Worm (Caenorhabditis elegans) whole organism, young adult: Measurements from ENCODE around the gene nhr-257.

Experiments used
- B0019.2 ChIP-seq: fragments of 200-800 bp; sonication (Bioruptor generic); conservative IDR thresholded peaks from 2 replicates; pipeline ENCODE4 v1.3.6; 2022; ENCODE audit warnings: missing genetic modification reagents, missing genetic modification characterization, missing compliant biosample characterization
- B0261.1 ChIP-seq: sonication (generic microtip); optimal IDR thresholded peaks from 2 replicates; lab custom pipeline; 2016; ENCODE audit warnings: mild to moderate bottlenecking, missing genetic modification characterization, moderate library complexity, missing compliant biosample characterization
- B0336.3 ChIP-seq: fragments of 200-800 bp; sonication (Bioruptor generic); IDR thresholded peaks from 2 replicates; pipeline ENCODE4 v1.3.6; 2022; ENCODE audit warnings: missing genetic modification characterization, missing compliant biosample characterization
- C06A6.2 ChIP-seq: fragments of 200-800 bp; sonication (Bioruptor generic); conservative IDR thresholded peaks from 2 replicates; pipeline ENCODE4 v1.3.6; 2022; ENCODE audit warnings: missing genetic modification characterization, missing compliant biosample characterization
- D2030.7 ChIP-seq: fragments of 200-800 bp; sonication (Bioruptor generic); IDR thresholded peaks from 2 replicates; pipeline ENCODE4 v1.3.6; 2022; ENCODE audit warnings: missing genetic modification reagents, missing genetic modification characterization, missing compliant biosample characterization
- F33H1.4 ChIP-seq: fragments of 200-800 bp; sonication (Bioruptor generic); IDR thresholded peaks from 2 replicates; pipeline ENCODE4 v1.3.6; 2022; ENCODE audit warnings: missing genetic modification reagents, missing genetic modification characterization, missing compliant biosample characterization
- F49E8.2 ChIP-seq: sonication (generic microtip); optimal IDR thresholded peaks from 3 replicates; lab custom pipeline; 2017; ENCODE audit warnings: missing genetic modification characterization, mild to moderate bottlenecking, missing compliant biosample characterization, antibody characterized with exemption, moderate library complexity; ENCODE audit not compliant: insufficient read depth
- Y53F4B.3 ChIP-seq: fragments of 200-800 bp; sonication (Bioruptor generic); IDR thresholded peaks from 2 replicates; pipeline ENCODE4 v1.3.6; 2022; ENCODE audit warnings: missing genetic modification reagents, missing genetic modification characterization, missing compliant biosample characterization
- Y56A3A.18 ChIP-seq: fragments of 200-800 bp; sonication (Bioruptor generic); IDR thresholded peaks from 2 replicates; pipeline ENCODE4 v1.3.6; 2022; ENCODE audit warnings: missing genetic modification reagents, missing genetic modification characterization, missing compliant biosample characterization
- attf-3 ChIP-seq: fragments of 200-800 bp; sonication (Bioruptor generic); conservative IDR thresholded peaks from 2 replicates; pipeline ENCODE4 v1.3.6; 2022; ENCODE audit warnings: missing genetic modification reagents, missing genetic modification characterization, missing compliant biosample characterization
- bed-1 ChIP-seq: fragments of 200-800 bp; sonication (Bioruptor generic); IDR thresholded peaks from 2 replicates; pipeline ENCODE4 v1.3.6; 2022; ENCODE audit warnings: missing genetic modification reagents, missing genetic modification characterization, missing compliant biosample characterization
- ccch-3 ChIP-seq: fragments of 200-800 bp; sonication (Bioruptor generic); optimal IDR thresholded peaks from 2 replicates; lab custom pipeline; 2018; ENCODE audit warnings: mild to moderate bottlenecking, missing genetic modification characterization, missing compliant biosample characterization
- cebp-2 ChIP-seq: fragments of 200-800 bp; sonication (Bioruptor generic); IDR thresholded peaks from 2 replicates; pipeline ENCODE4 v1.3.6; 2022; ENCODE audit warnings: missing genetic modification characterization, missing compliant biosample characterization
- ceh-100 ChIP-seq: fragments of 200-800 bp; sonication (Bioruptor generic); IDR thresholded peaks from 2 replicates; pipeline ENCODE4 v1.3.6; 2022; ENCODE audit warnings: missing genetic modification reagents, missing genetic modification characterization, missing compliant biosample characterization
- chd-7 ChIP-seq: sonication (generic microtip); optimal IDR thresholded peaks from 2 replicates; lab custom pipeline; 2016; ENCODE audit warnings: mild to moderate bottlenecking, missing genetic modification characterization, moderate library complexity, missing compliant biosample characterization
- die-1 ChIP-seq: sonication (generic microtip); optimal IDR thresholded peaks from 2 replicates; lab custom pipeline; 2016; ENCODE audit warnings: missing genotype, mild to moderate bottlenecking, missing genetic modification characterization, missing compliant biosample characterization
- dox-1 ChIP-seq: fragments of 200-800 bp; sonication (Bioruptor generic); IDR thresholded peaks from 2 replicates; pipeline ENCODE4 v1.3.6; 2022; ENCODE audit warnings: missing genetic modification reagents, missing genetic modification characterization, missing compliant biosample characterization
- efl-1 ChIP-seq: fragments of 150-350 bp; optimal IDR thresholded peaks from 2 replicates; lab custom pipeline; 2014; ENCODE audit warnings: missing biosample characterization, missing genetic modification reagents, missing genetic modification characterization
- egrh-3 ChIP-seq: fragments of 200-800 bp; sonication (Bioruptor generic); IDR thresholded peaks from 2 replicates; pipeline ENCODE4 v1.3.6; 2022; ENCODE audit warnings: missing genetic modification reagents, missing genetic modification characterization, missing compliant biosample characterization
- ets-4 ChIP-seq: fragments of 200-800 bp; sonication (Bioruptor generic); optimal IDR thresholded peaks from 2 replicates; lab custom pipeline; 2018; ENCODE audit warnings: mild to moderate bottlenecking, missing genetic modification characterization, missing compliant biosample characterization
- fkh-3 ChIP-seq: sonication (generic microtip); optimal IDR thresholded peaks from 2 replicates; lab custom pipeline; 2016; ENCODE audit warnings: mild to moderate bottlenecking, missing genetic modification characterization, missing compliant biosample characterization
- gei-17 ChIP-seq: fragments of 200-800 bp; sonication (Bioruptor generic); optimal IDR thresholded peaks from 2 replicates; lab custom pipeline; 2018; ENCODE audit warnings: mild to moderate bottlenecking, missing genetic modification characterization, missing compliant biosample characterization
- hlh-12 ChIP-seq: sonication (generic microtip); optimal IDR thresholded peaks from 2 replicates; lab custom pipeline; 2016; ENCODE audit warnings: missing genetic modification characterization, missing compliant biosample characterization
- hmg-1.2 ChIP-seq: fragments of 200-800 bp; sonication (Bioruptor generic); IDR thresholded peaks from 2 replicates; pipeline ENCODE4 v1.3.6; 2022; ENCODE audit warnings: missing genetic modification reagents, missing genetic modification characterization, missing compliant biosample characterization
- hrde-1 ChIP-seq: sonication (generic microtip); optimal IDR thresholded peaks from 2 replicates; lab custom pipeline; 2016; ENCODE audit warnings: missing genetic modification characterization, mild to moderate bottlenecking, missing compliant biosample characterization, moderate library complexity, missing genotype, missing genetic modification reagents, borderline replicate concordance
- lin-40 ChIP-seq: sonication (generic microtip); optimal IDR thresholded peaks from 2 replicates; lab custom pipeline; 2016; ENCODE audit warnings: missing genetic modification characterization, mild to moderate bottlenecking, missing compliant biosample characterization, missing genotype, missing genetic modification reagents
- lin-54 ChIP-seq: fragments of 200-800 bp; sonication (Bioruptor generic); optimal IDR thresholded peaks from 2 replicates; lab custom pipeline; 2018; ENCODE audit warnings: mild to moderate bottlenecking, missing genetic modification characterization, missing compliant biosample characterization
- lir-1 ChIP-seq: fragments of 200-800 bp; sonication (Bioruptor generic); conservative IDR thresholded peaks from 2 replicates; pipeline ENCODE4 v1.3.6; 2022; ENCODE audit warnings: missing genetic modification reagents, missing genetic modification characterization, missing compliant biosample characterization
- lsl-1 ChIP-seq: fragments of 200-800 bp; sonication (Bioruptor generic); optimal IDR thresholded peaks from 2 replicates; lab custom pipeline; 2018; ENCODE audit warnings: mild to moderate bottlenecking, missing genetic modification characterization, moderate library complexity, missing compliant biosample characterization
- madf-3 ChIP-seq: fragments of 200-800 bp; sonication (Bioruptor generic); IDR thresholded peaks from 2 replicates; pipeline ENCODE4 v1.3.6; 2022; ENCODE audit warnings: missing genetic modification reagents, missing genetic modification characterization, missing compliant biosample characterization
- madf-8 ChIP-seq: fragments of 200-800 bp; sonication (Bioruptor generic); conservative IDR thresholded peaks from 2 replicates; pipeline ENCODE4 v1.3.6; 2022; ENCODE audit warnings: missing genetic modification reagents, missing genetic modification characterization, missing compliant biosample characterization
- mxl-1 ChIP-seq: sonication (generic microtip); optimal IDR thresholded peaks from 2 replicates; lab custom pipeline; 2016; ENCODE audit warnings: missing genetic modification characterization, missing compliant biosample characterization
- nhr-120 ChIP-seq: fragments of 200-800 bp; sonication (Bioruptor generic); IDR thresholded peaks from 2 replicates; pipeline ENCODE4 v1.3.6; 2022; ENCODE audit warnings: missing genetic modification characterization, missing compliant biosample characterization
- nhr-179 ChIP-seq: sonication (generic microtip); optimal IDR thresholded peaks from 2 replicates; lab custom pipeline; 2016; ENCODE audit warnings: mild to moderate bottlenecking, missing genetic modification characterization, missing compliant biosample characterization
- nhr-90 ChIP-seq: sonication (generic microtip); optimal IDR thresholded peaks from 2 replicates; lab custom pipeline; 2016; ENCODE audit warnings: missing genotype, mild to moderate bottlenecking, missing genetic modification characterization, missing compliant biosample characterization
- rcor-1 ChIP-seq: fragments of 200-800 bp; sonication (Bioruptor generic); IDR thresholded peaks from 2 replicates; pipeline ENCODE4 v1.3.6; 2022; ENCODE audit warnings: missing genetic modification reagents, missing genetic modification characterization, missing compliant biosample characterization
- rpc-1 ChIP-seq, 2 experiments: fragments of 150-350 bp in 1 of 2; sonication (generic microtip) in 1 of 2; optimal IDR thresholded peaks; 2 replicates each; lab custom pipeline; 2014 to 2018; ENCODE audit warnings: missing biosample characterization in 1 of 2, missing genetic modification characterization in 1 of 2, missing genetic modification reagents in 1 of 2, missing genotype in 1 of 2
- sdz-38 ChIP-seq: sonication (generic microtip); optimal IDR thresholded peaks from 2 replicates; lab custom pipeline; 2016; ENCODE audit warnings: missing genotype, missing genetic modification characterization, missing compliant biosample characterization
- sea-2 ChIP-seq: fragments of 200-800 bp; sonication (Bioruptor generic); IDR thresholded peaks from 2 replicates; pipeline ENCODE4 v1.3.6; 2022; ENCODE audit warnings: missing genetic modification characterization, missing compliant biosample characterization
- snpc-1.1 ChIP-seq: sonication (generic microtip); optimal IDR thresholded peaks from 2 replicates; lab custom pipeline; 2017; ENCODE audit warnings: missing genetic modification characterization, mild to moderate bottlenecking, missing compliant biosample characterization, antibody characterized with exemption, moderate library complexity, missing genotype, missing genetic modification reagents; ENCODE audit not compliant: insufficient read depth
- snpc-1.3 ChIP-seq: sonication (generic microtip); optimal IDR thresholded peaks from 2 replicates; lab custom pipeline; 2017; ENCODE audit warnings: missing genetic modification characterization, mild to moderate bottlenecking, missing compliant biosample characterization, antibody characterized with exemption, moderate library complexity, missing genotype, missing genetic modification reagents; ENCODE audit not compliant: insufficient read depth
- tbp1 ChIP-seq: fragments of 200-800 bp; sonication (Bioruptor generic); optimal IDR thresholded peaks from 2 replicates; lab custom pipeline; 2018; ENCODE audit warnings: mild to moderate bottlenecking, missing genetic modification characterization, missing compliant biosample characterization
- unc-130 ChIP-seq: sonication (generic microtip); optimal IDR thresholded peaks from 2 replicates; lab custom pipeline; 2016; ENCODE audit warnings: missing genetic modification reagents, missing genetic modification characterization, missing compliant biosample characterization
- unc-62 ChIP-seq: fragments of 150-350 bp; optimal IDR thresholded peaks from 2 replicates; lab custom pipeline; 2014; ENCODE audit warnings: missing biosample characterization, missing genetic modification reagents, missing genetic modification characterization
- xnd-1 ChIP-seq: sonication (generic microtip); optimal IDR thresholded peaks from 2 replicates; lab custom pipeline; 2016; ENCODE audit warnings: missing genotype, missing genetic modification reagents, missing genetic modification characterization, missing compliant biosample characterization
- ztf-25 ChIP-seq: fragments of 200-800 bp; sonication (Bioruptor generic); IDR thresholded peaks from 2 replicates; pipeline ENCODE4 v1.3.6; 2022; ENCODE audit warnings: missing genetic modification reagents, missing genetic modification characterization, missing compliant biosample characterization
- ztf-28 ChIP-seq: fragments of 200-800 bp; sonication (Bioruptor generic); IDR thresholded peaks from 2 replicates; pipeline ENCODE4 v1.3.6; 2022; ENCODE audit warnings: missing genetic modification reagents, missing genetic modification characterization, missing compliant biosample characterization

The nhr-257 gene

ce11 chrII:3808643-3809042, 44.1 kb upstream of the nhr-257 start (continued):
- TF ChIP-seq lir-1 (GFP tag; lab: Robert Waterston, UW) (no peak), hrde-1 (tag; lab: Kevin White, UChicago) (no peak), sea-2 (GFP tag; lab: Robert Waterston, UW) (no peak), snpc-1.1 (tag; lab: Kevin White, UChicago) (no peak), ztf-28 (GFP tag; lab: Robert Waterston, UW) (no peak), bed-1 (GFP tag; lab: Robert Waterston, UW) (no peak), ceh-100 (GFP tag; lab: Robert Waterston, UW) (no peak), rcor-1 (GFP tag; lab: Robert Waterston, UW) (no peak), egrh-3 (no peak), madf-3 (GFP tag; lab: Robert Waterston, UW) (no peak), sdz-38 (no peak), unc-130 (no peak), attf-3 (GFP tag; lab: Robert Waterston, UW) (no peak), B0019.2 (GFP tag; lab: Robert Waterston, UW) (no peak), B0336.3 (GFP tag; lab: Robert Waterston, UW) (no peak), gei-17 (no peak), Y56A3A.18 (GFP tag; lab: Robert Waterston, UW) (no peak), nhr-179 (tag; lab: Kevin White, UChicago) (no peak), F49E8.2 (tag; lab: Kevin White, UChicago) (no peak), madf-8 (GFP tag; lab: Robert Waterston, UW) (peak; percentile 79), nhr-90 (tag; lab: Kevin White, UChicago) (no peak), lin-54 (GFP tag; lab: Kevin White, UChicago) (no peak), chd-7 (tag; lab: Kevin White, UChicago) (no peak), cebp-2 (GFP tag; lab: Robert Waterston, UW) (no peak), hmg-1.2 (GFP tag; lab: Robert Waterston, UW) (no peak), nhr-120 (GFP tag; lab: Robert Waterston, UW) (no peak), lin-40 (no peak), fkh-3 (tag; lab: Kevin White, UChicago) (no peak), hlh-12 (tag; lab: Kevin White, UChicago) (no peak), tbp1 (GFP tag; lab: Kevin White, UChicago) (no peak), F33H1.4 (peak; percentile 52), C06A6.2 (no peak), die-1 (tag; lab: Kevin White, UChicago) (no peak), Y53F4B.3 (GFP tag; lab: Robert Waterston, UW) (no peak), ets-4 (GFP tag; lab: Kevin White, UChicago) (no peak), rpc-1 (optimal IDR thresholded peaks at IDR 0.05; lab: Kevin White, UChicago) (no peak), rpc-1 (tag; optimal IDR thresholded peaks at IDR 0.05; lab: Kevin White, UChicago) (no peak), xnd-1 (tag; lab: Kevin White, UChicago) (peak; percentile 98), efl-1 (GFP tag; lab: Kevin White, UChicago) (no peak), ztf-25 (GFP tag; lab: Robert Waterston, UW) (no peak), snpc-1.3 (tag; lab: Kevin White, UChicago) (peak; percentile 12), lsl-1 (GFP tag; lab: Kevin White, UChicago) (peak; percentile 95), mxl-1 (no peak), unc-62 (GFP tag; lab: Kevin White, UChicago) (no peak), D2030.7 (peak; percentile 32; the same call in 1 of the 2 replicates), dox-1 (GFP tag; lab: Robert Waterston, UW) (no peak), B0261.1 (tag; lab: Kevin White, UChicago) (no peak), ccch-3 (GFP tag; lab: Kevin White, UChicago) (no peak)
- TF ChIP-seq, all 124 proteins: peak for 9
